Worm (Caenorhabditis elegans) whole organism, early embryonic: ENCODE results near the gene ZK632.4.

Experiments used
- B0310.2 ChIP-seq: sonication (generic microtip); optimal IDR thresholded peaks from 2 replicates; lab custom pipeline; 2016; ENCODE audit warnings: mild to moderate bottlenecking, missing genetic modification characterization, missing compliant biosample characterization
- F13C5.2 ChIP-seq: sonication (generic microtip); optimal IDR thresholded peaks from 2 replicates; lab custom pipeline; 2017; ENCODE audit warnings: mild to moderate bottlenecking, missing genetic modification characterization, inconsistent platforms, missing compliant biosample characterization
- aly-1 ChIP-seq: sonication (generic microtip); optimal IDR thresholded peaks from 2 replicates; lab custom pipeline; 2016; ENCODE audit warnings: missing genetic modification characterization, missing compliant biosample characterization
- ama-1 ChIP-seq: fragments of 150-350 bp; optimal IDR thresholded peaks from 2 replicates; lab custom pipeline; 2014
- ceh-13 ChIP-seq: fragments of 200-800 bp; sonication (Bioruptor generic); optimal IDR thresholded peaks from 2 replicates; lab custom pipeline; 2018; ENCODE audit warnings: mild to moderate bottlenecking, missing genetic modification characterization, missing compliant biosample characterization
- ceh-36 ChIP-seq: sonication (generic microtip); optimal IDR thresholded peaks from 2 replicates; lab custom pipeline; 2016; ENCODE audit warnings: missing genetic modification characterization, inconsistent platforms, missing compliant biosample characterization
- ets-7 ChIP-seq: sonication (generic microtip); optimal IDR thresholded peaks from 2 replicates; lab custom pipeline; 2016; ENCODE audit warnings: missing genotype, missing genetic modification characterization, missing compliant biosample characterization
- flt-1 ChIP-seq: fragments of 200-800 bp; sonication (Bioruptor generic); IDR thresholded peaks from 2 replicates; pipeline ENCODE4 v1.3.6; 2022; ENCODE audit warnings: missing genetic modification characterization, missing compliant biosample characterization
- hmbx-1 ChIP-seq: sonication (generic microtip); optimal IDR thresholded peaks from 2 replicates; lab custom pipeline; 2016; ENCODE audit warnings: mild to moderate bottlenecking, missing genetic modification characterization, missing compliant biosample characterization
- hmg-4 ChIP-seq: fragments of 200-800 bp; sonication (Bioruptor generic); optimal IDR thresholded peaks from 2 replicates; lab custom pipeline; 2018; ENCODE audit warnings: mild to moderate bottlenecking, missing genetic modification characterization, missing compliant biosample characterization
- hnd-1 ChIP-seq: sonication (generic microtip); optimal IDR thresholded peaks from 2 replicates; lab custom pipeline; 2016; ENCODE audit warnings: missing genetic modification characterization, missing compliant biosample characterization
- pes-1 ChIP-seq: fragments of 200-800 bp; sonication (Bioruptor generic); IDR thresholded peaks from 2 replicates; pipeline ENCODE4 v1.3.6; 2022; ENCODE audit warnings: missing genetic modification reagents, missing genetic modification characterization, missing compliant biosample characterization
- scrt-1 ChIP-seq: fragments of 200-800 bp; sonication (Bioruptor generic); IDR thresholded peaks from 2 replicates; pipeline ENCODE4 v1.3.6; 2022; ENCODE audit warnings: missing genetic modification characterization, missing compliant biosample characterization
- sea-1 ChIP-seq: fragments of 200-800 bp; sonication (Bioruptor generic); conservative IDR thresholded peaks from 2 replicates; pipeline ENCODE4 v1.3.6; 2022; ENCODE audit warnings: missing genetic modification characterization, missing compliant biosample characterization
- tbx-11 ChIP-seq: fragments of 200-800 bp; sonication (Bioruptor generic); IDR thresholded peaks from 2 replicates; pipeline ENCODE4 v1.3.6; 2022; ENCODE audit warnings: missing genetic modification characterization, missing compliant biosample characterization
- tbx-37 ChIP-seq: fragments of 200-800 bp; sonication (Bioruptor generic); conservative IDR thresholded peaks from 2 replicates; pipeline ENCODE4 v1.3.6; 2022; ENCODE audit warnings: missing genetic modification reagents, missing genetic modification characterization, missing compliant biosample characterization
- tra-4 ChIP-seq: sonication (generic microtip); optimal IDR thresholded peaks from 2 replicates; lab custom pipeline; 2017; ENCODE audit warnings: missing genetic modification characterization, missing compliant biosample characterization

The ZK632.4 gene

ce11 chrIII:9789607-9790073, 17.6 kb downstream of the ZK632.4 start, which contains the start of gene R10E11.5:
Gene R10E11.5, minus strand, starts transcription at chrIII:9789657.
- TF ChIP-seq ceh-13 (GFP tag; lab: Kevin White, UChicago) (no peak), F13C5.2 (tag; lab: Kevin White, UChicago) (no peak), ceh-36 (tag; lab: Kevin White, UChicago) (no peak), tra-4 (tag; lab: Kevin White, UChicago) (no peak), B0310.2 (tag; lab: Kevin White, UChicago) (no peak), hnd-1 (tag; lab: Kevin White, UChicago) (no peak), scrt-1 (GFP tag; lab: Robert Waterston, UW) (no peak), aly-1 (no peak), pes-1 (GFP tag; lab: Robert Waterston, UW) (no peak), ets-7 (no peak), hmg-4 (GFP tag; lab: Kevin White, UChicago) (no peak), tbx-37 (no peak), tbx-11 (GFP tag; lab: Robert Waterston, UW) (no peak), sea-1 (GFP tag; lab: Robert Waterston, UW) (no peak), flt-1 (GFP tag; lab: Robert Waterston, UW) (no peak), hmbx-1 (tag; lab: Kevin White, UChicago) (no peak), ama-1 (no peak)

ce11 chrIII:9789083-9789482, 18.2 kb downstream of the ZK632.4 start:
- no peak for TF ChIP-seq ceh-36 (tag; lab: Kevin White, UChicago)

ce11 chrIII:9786776-9787175, 20.5 kb downstream of the ZK632.4 start:
- TF ChIP-seq ama-1 (no peak), F13C5.2 (tag; lab: Kevin White, UChicago) (no peak), pes-1 (GFP tag; lab: Robert Waterston, UW) (no peak)

ce11 chrIII:9783133-9783590, 24.1 kb downstream of the ZK632.4 start:
- TF ChIP-seq scrt-1 (GFP tag; lab: Robert Waterston, UW) = no peak
- TF ChIP-seq hmbx-1 (tag; lab: Kevin White, UChicago) = no peak
- TF ChIP-seq hmg-4 (GFP tag; lab: Kevin White, UChicago) = no peak
- no peak for TF ChIP-seq tbx-37
- no peak for TF ChIP-seq flt-1 (GFP tag; lab: Robert Waterston, UW)
- no peak for TF ChIP-seq ets-7
- TF ChIP-seq tra-4 (tag; lab: Kevin White, UChicago) = no peak
- no peak for TF ChIP-seq ceh-13 (GFP tag; lab: Kevin White, UChicago)
- TF ChIP-seq aly-1 = no peak
- no peak for TF ChIP-seq ceh-36 (tag; lab: Kevin White, UChicago)
- no peak for TF ChIP-seq tbx-11 (GFP tag; lab: Robert Waterston, UW)
- TF ChIP-seq hnd-1 (tag; lab: Kevin White, UChicago) = no peak
- no peak for TF ChIP-seq sea-1 (GFP tag; lab: Robert Waterston, UW)
- no peak for TF ChIP-seq B0310.2 (tag; lab: Kevin White, UChicago)
- no peak for TF ChIP-seq pes-1 (GFP tag; lab: Robert Waterston, UW)
- TF ChIP-seq F13C5.2 (tag; lab: Kevin White, UChicago) = no peak

- TF ChIP-seq hnd-1 (tag; lab: Kevin White, UChicago) (no peak), flt-1 (GFP tag; lab: Robert Waterston, UW) (no peak), ama-1 (no peak), tra-4 (tag; lab: Kevin White, UChicago) (no peak), scrt-1 (GFP tag; lab: Robert Waterston, UW) (no peak), ets-7 (no peak), tbx-11 (GFP tag; lab: Robert Waterston, UW) (no peak), aly-1 (no peak), pes-1 (GFP tag; lab: Robert Waterston, UW) (no peak), hmg-4 (GFP tag; lab: Kevin White, UChicago) (no peak)
These were observed 24.7 kb downstream of the ZK632.4 start, which contains the start of gene R10E11.6 for ce11 chrIII:9782483-9783081. Gene R10E11.6, plus strand, starts transcription at chrIII:9783006.

- TF ChIP-seq ama-1 = peak; percentile 27
- no peak for TF ChIP-seq ceh-13 (GFP tag; lab: Kevin White, UChicago)
- no peak for TF ChIP-seq hmg-4 (GFP tag; lab: Kevin White, UChicago)
These were observed 25.2 kb downstream of the ZK632.4 start, which contains the start of gene vha-2 for ce11 chrIII:9782011-9782436. Gene vha-2, plus strand, starts transcription at chrIII:9782164.

- TF ChIP-seq pes-1 (GFP tag; lab: Robert Waterston, UW) = 0 out of 2 replicates have a peak, but pooled peaks have one; percentile 31
- TF ChIP-seq F13C5.2 (tag; lab: Kevin White, UChicago) = peak; percentile 54
- 0 out of 2 replicates have a peak, but pooled peaks have one; percentile 58 for TF ChIP-seq sea-1 (GFP tag; lab: Robert Waterston, UW)
- no peak for TF ChIP-seq B0310.2 (tag; lab: Kevin White, UChicago)
- TF ChIP-seq tbx-11 (GFP tag; lab: Robert Waterston, UW) = no peak
- TF ChIP-seq ceh-13 (GFP tag; lab: Kevin White, UChicago) = no peak
- TF ChIP-seq tra-4 (tag; lab: Kevin White, UChicago) = no peak
- TF ChIP-seq tbx-37 = no peak
These were observed 26.5 kb downstream of the ZK632.4 start, which contains the start of gene vha-1 for ce11 chrIII:9780665-9781304. Gene vha-1, plus strand, starts transcription at chrIII:9781254.
